Worm (Caenorhabditis elegans): ENCODE results near the gene F49C12.1.

DNA sequence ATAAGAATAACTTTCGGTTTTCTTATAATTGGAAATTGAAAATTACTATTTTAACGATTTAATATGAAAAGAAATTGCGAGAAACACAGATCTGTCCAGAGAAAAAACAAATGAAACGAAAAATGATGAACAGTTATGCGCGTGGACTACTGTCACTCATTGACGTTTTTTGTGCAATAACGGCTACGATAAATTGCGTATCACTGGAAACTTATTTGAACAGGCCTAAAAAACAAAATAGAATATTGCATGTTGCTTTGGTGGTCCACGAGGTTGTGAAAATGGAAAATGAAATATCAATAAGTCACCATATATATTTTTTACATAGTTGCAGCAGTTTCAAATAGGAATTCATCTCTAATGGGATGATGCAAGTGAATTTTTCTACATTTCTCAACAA is 31.6 kb downstream of the F49C12.1 start:
- no peak for TF ChIP-seq ceh-9 (tag; optimal IDR thresholded peaks at IDR 0.05)
- no peak for TF ChIP-seq ttx-3 (tag; optimal IDR thresholded peaks at IDR 0.05)
- TF ChIP-seq unc-86 (tag; optimal IDR thresholded peaks at IDR 0.05), result no peak
- no peak for TF ChIP-seq fkh-10 (GFP tag; optimal IDR thresholded peaks at IDR 0.05)
- no peak for TF ChIP-seq pha-4 (tag; optimal IDR thresholded peaks at IDR 0.05)
- no peak for TF ChIP-seq Y22D7AL.16 (tag; optimal IDR thresholded peaks at IDR 0.05)
- no peak for TF ChIP-seq tbx-2 (tag; optimal IDR thresholded peaks at IDR 0.05)
- TF ChIP-seq ceh-48 (tag; optimal IDR thresholded peaks at IDR 0.05), result no peak
- TF ChIP-seq pqm-1 (tag; optimal IDR thresholded peaks at IDR 0.05), result no peak
- no peak for TF ChIP-seq C38D4.7 (GFP tag; optimal IDR thresholded peaks at IDR 0.05)
- TF ChIP-seq nfya-1 (tag; optimal IDR thresholded peaks at IDR 0.05), result no peak
- TF ChIP-seq ama-1 (optimal IDR thresholded peaks at IDR 0.05), result no peak
- TF ChIP-seq elt-2 (tag; optimal IDR thresholded peaks at IDR 0.05), result no peak
- TF ChIP-seq eyg-1 (tag; optimal IDR thresholded peaks at IDR 0.05), result no peak
